Worm (Caenorhabditis elegans) whole organism, L4 larva: ENCODE data around the gene atg-13.

Experiments
- F10B5.3 ChIP-seq: sonication (generic microtip); optimal IDR thresholded peaks from 2 replicates; lab custom pipeline; 2016; ENCODE audit warnings: mild to moderate bottlenecking, missing genetic modification characterization, missing compliant biosample characterization
- F49E8.2 ChIP-seq: sonication (generic microtip); optimal IDR thresholded peaks from 2 replicates; lab custom pipeline; 2016; ENCODE audit warnings: missing compliant biosample characterization, mild to moderate bottlenecking, missing genetic modification characterization, borderline replicate concordance
- T26A8.4 ChIP-seq: fragments of 200-800 bp; sonication (Bioruptor generic); IDR thresholded peaks from 2 replicates; pipeline ENCODE4 v1.3.6; 2022; ENCODE audit warnings: missing genetic modification characterization, missing compliant biosample characterization
- Y105C5A.15 ChIP-seq: fragments of 200-800 bp; sonication (Bioruptor generic); IDR thresholded peaks from 2 replicates; pipeline ENCODE4 v1.3.6; 2022; ENCODE audit warnings: missing genetic modification characterization, missing compliant biosample characterization
- Y5F2A.4 ChIP-seq: fragments of 200-800 bp; sonication (Bioruptor generic); optimal IDR thresholded peaks from 2 replicates; lab custom pipeline; 2018; ENCODE audit warnings: mild to moderate bottlenecking, missing genetic modification characterization, missing compliant biosample characterization
- ZK337.2 ChIP-seq: fragments of 200-800 bp; sonication (Bioruptor generic); IDR thresholded peaks from 2 replicates; pipeline ENCODE4 v1.3.6; 2022; ENCODE audit warnings: missing genetic modification reagents, missing genetic modification characterization, missing compliant biosample characterization
- aly-2 ChIP-seq: sonication (generic microtip); optimal IDR thresholded peaks from 2 replicates; lab custom pipeline; 2018; ENCODE audit warnings: missing biosample characterization, missing genetic modification characterization
- ama-1 ChIP-seq: fragments of 150-350 bp; optimal IDR thresholded peaks from 2 replicates; lab custom pipeline; 2014; ENCODE audit warnings: inconsistent platforms, mixed read lengths
- attf-4 ChIP-seq: sonication (generic microtip); optimal IDR thresholded peaks from 3 replicates; lab custom pipeline; 2017; ENCODE audit warnings: missing biosample characterization, missing genetic modification characterization
- ceh-20 ChIP-seq: fragments of 200-800 bp; sonication (Bioruptor generic); IDR thresholded peaks from 2 replicates; pipeline ENCODE4 v1.3.6; 2022; ENCODE audit warnings: missing genetic modification reagents, missing genetic modification characterization, missing compliant biosample characterization
- ceh-32 ChIP-seq: sonication (generic microtip); optimal IDR thresholded peaks from 2 replicates; lab custom pipeline; 2016; ENCODE audit warnings: mild to moderate bottlenecking, missing genetic modification characterization, missing compliant biosample characterization; ENCODE audit not compliant: poor library complexity
- ceh-62 ChIP-seq: sonication (generic microtip); optimal IDR thresholded peaks from 2 replicates; lab custom pipeline; 2017; ENCODE audit warnings: missing biosample characterization, missing genetic modification characterization
- ctbp-1 ChIP-seq: fragments of 200-800 bp; sonication (Bioruptor generic); IDR thresholded peaks from 2 replicates; pipeline ENCODE4 v1.3.6; 2022; ENCODE audit warnings: missing genetic modification reagents, missing genetic modification characterization, missing compliant biosample characterization
- daf-16 ChIP-seq, 3 experiments: sonication (generic microtip); optimal IDR thresholded peaks; 2 replicates each; lab custom pipeline; 2016 to 2017; ENCODE audit warnings: missing genetic modification characterization in 3 of 3, missing genetic modification reagents in 3 of 3, mild to moderate bottlenecking in 2 of 3, missing compliant biosample characterization in 2 of 3, missing biosample characterization in 1 of 3, moderate library complexity in 1 of 3
- dmd-6 ChIP-seq: fragments of 200-800 bp; sonication (Bioruptor generic); IDR thresholded peaks from 2 replicates; pipeline ENCODE4 v1.3.6; 2022; ENCODE audit warnings: missing genetic modification reagents, missing genetic modification characterization, missing compliant biosample characterization
- dmd-8 ChIP-seq: fragments of 200-800 bp; sonication (Bioruptor generic); IDR thresholded peaks from 2 replicates; pipeline ENCODE4 v1.3.6; 2022; ENCODE audit warnings: missing genetic modification characterization, missing compliant biosample characterization
- dve-1 ChIP-seq: sonication (generic microtip); optimal IDR thresholded peaks from 2 replicates; lab custom pipeline; 2017; ENCODE audit warnings: antibody characterized with exemption, mild to moderate bottlenecking, missing genetic modification characterization, missing compliant biosample characterization; ENCODE audit not compliant: insufficient read depth
- egl-43 ChIP-seq: fragments of 200-800 bp; sonication (Bioruptor generic); IDR thresholded peaks from 2 replicates; pipeline ENCODE4 v1.3.6; 2022; ENCODE audit warnings: missing genetic modification reagents, missing genetic modification characterization, missing compliant biosample characterization
- fos-1 ChIP-seq: fragments of 150-350 bp; optimal IDR thresholded peaks from 2 replicates; lab custom pipeline; 2014; ENCODE audit warnings: missing biosample characterization, missing genetic modification characterization
- lim-7 ChIP-seq: fragments of 200-800 bp; sonication (Bioruptor generic); IDR thresholded peaks from 2 replicates; pipeline ENCODE4 v1.3.6; 2022; ENCODE audit warnings: missing genetic modification characterization, missing compliant biosample characterization
- lsy-2 ChIP-seq, 2 experiments: fragments of 150-350 bp in 1 of 2; sonication (generic microtip) in 1 of 2; optimal IDR thresholded peaks; 2 replicates each; lab custom pipeline; 2014 to 2017; ENCODE audit warnings: missing biosample characterization in 2 of 2, missing genetic modification characterization in 2 of 2
- madf-9 ChIP-seq: fragments of 200-800 bp; sonication (Bioruptor generic); conservative IDR thresholded peaks from 2 replicates; pipeline ENCODE4 v1.3.6; 2022; ENCODE audit warnings: missing genetic modification reagents, missing genetic modification characterization, missing compliant biosample characterization
- mdt-29 ChIP-seq: fragments of 200-800 bp; sonication (Bioruptor generic); IDR thresholded peaks from 2 replicates; pipeline ENCODE4 v1.3.6; 2022; ENCODE audit warnings: missing genetic modification reagents, missing genetic modification characterization, missing compliant biosample characterization
- mxl-3 ChIP-seq: fragments of 200-800 bp; sonication (Bioruptor generic); optimal IDR thresholded peaks from 2 replicates; lab custom pipeline; 2018; ENCODE audit warnings: mild to moderate bottlenecking, missing genetic modification characterization, missing compliant biosample characterization
- nhr-102 ChIP-seq: sonication (generic microtip); optimal IDR thresholded peaks from 2 replicates; lab custom pipeline; 2016; ENCODE audit warnings: mild to moderate bottlenecking, missing genetic modification characterization, moderate library complexity, missing compliant biosample characterization
- nhr-11 ChIP-seq: fragments of 150-350 bp; optimal IDR thresholded peaks from 2 replicates; lab custom pipeline; 2014; ENCODE audit warnings: missing biosample characterization, missing genetic modification characterization
- nhr-111 ChIP-seq: fragments of 200-800 bp; sonication (Bioruptor generic); optimal IDR thresholded peaks from 2 replicates; lab custom pipeline; 2018; ENCODE audit warnings: mild to moderate bottlenecking, missing genetic modification characterization, missing compliant biosample characterization
- nhr-237 ChIP-seq: sonication (generic microtip); optimal IDR thresholded peaks from 2 replicates; lab custom pipeline; 2017; ENCODE audit warnings: missing biosample characterization, missing genetic modification characterization
- nhr-25 ChIP-seq: sonication (generic microtip); optimal IDR thresholded peaks from 2 replicates; lab custom pipeline; 2017; ENCODE audit warnings: missing genetic modification characterization, mild to moderate bottlenecking, missing compliant biosample characterization, antibody characterized with exemption, moderate library complexity, borderline replicate concordance; ENCODE audit not compliant: insufficient read depth
- nhr-28 ChIP-seq: fragments of 150-350 bp; optimal IDR thresholded peaks from 2 replicates; lab custom pipeline; 2014; ENCODE audit warnings: missing biosample characterization, missing genetic modification characterization
- pha-4 ChIP-seq, 2 experiments: fragments of 150-350 bp in 1 of 2; fragments of 200-800 bp in 1 of 2; sonication (Bioruptor generic) in 1 of 2; IDR thresholded peaks in 1 of 2; optimal IDR thresholded peaks in 1 of 2; 2 replicates each; pipeline versions ENCODE4 v1.3.6 to Lab custom; 2014 to 2022; ENCODE audit warnings: missing genetic modification characterization in 2 of 2, missing genetic modification reagents in 2 of 2, missing biosample characterization in 1 of 2, missing compliant biosample characterization in 1 of 2
- set-16 ChIP-seq: fragments of 200-800 bp; sonication (Bioruptor generic); IDR thresholded peaks from 2 replicates; pipeline ENCODE4 v1.3.6; 2022; ENCODE audit warnings: missing genetic modification reagents, missing genetic modification characterization, missing compliant biosample characterization
- skn-1 ChIP-seq: fragments of 150-350 bp; optimal IDR thresholded peaks from 2 replicates; lab custom pipeline; 2014; ENCODE audit warnings: missing biosample characterization, missing genetic modification characterization
- snpc-4 ChIP-seq: fragments of 150-350 bp; optimal IDR thresholded peaks from 2 replicates; lab custom pipeline; 2014; ENCODE audit warnings: missing biosample characterization, missing genetic modification characterization
- spr-3 ChIP-seq: fragments of 200-800 bp; sonication (Bioruptor generic); optimal IDR thresholded peaks from 2 replicates; lab custom pipeline; 2018; ENCODE audit warnings: mild to moderate bottlenecking, missing genetic modification characterization, missing compliant biosample characterization
- tag-97 ChIP-seq: fragments of 200-800 bp; sonication (Bioruptor generic); IDR thresholded peaks from 2 replicates; pipeline ENCODE4 v1.3.6; 2022; ENCODE audit warnings: missing genetic modification characterization, missing compliant biosample characterization
- tra-1 ChIP-seq: fragments of 200-800 bp; sonication (Bioruptor generic); IDR thresholded peaks from 2 replicates; pipeline ENCODE4 v1.3.6; 2022; ENCODE audit warnings: missing genetic modification reagents, missing genetic modification characterization, missing compliant biosample characterization
- unc-62 ChIP-seq, 3 experiments: fragments of 150-350 bp in 1 of 3; sonication (generic microtip); optimal IDR thresholded peaks in 2 of 3; peaks in 1 of 3; 1 replicate in 1 of 3; 2 replicates in 2 of 3; lab custom pipeline; 2014 to 2017; ENCODE audit warnings: missing biosample characterization in 3 of 3, missing genetic modification characterization in 3 of 3, missing genetic modification reagents in 3 of 3, missing genotype in 1 of 3
- vab-7 ChIP-seq: fragments of 200-800 bp; sonication (Bioruptor generic); IDR thresholded peaks from 2 replicates; pipeline ENCODE4 v1.3.6; 2022; ENCODE audit warnings: missing genetic modification reagents, missing genetic modification characterization, missing compliant biosample characterization
- zfp-2 ChIP-seq: sonication (generic microtip); optimal IDR thresholded peaks from 2 replicates; lab custom pipeline; 2016; ENCODE audit warnings: mild to moderate bottlenecking, missing genetic modification characterization, missing compliant biosample characterization
- zip-11 ChIP-seq: fragments of 200-800 bp; sonication (Bioruptor generic); IDR thresholded peaks from 2 replicates; pipeline ENCODE4 v1.3.6; 2022; ENCODE audit warnings: missing genetic modification characterization, missing compliant biosample characterization

atg-13 gene

DNA sequence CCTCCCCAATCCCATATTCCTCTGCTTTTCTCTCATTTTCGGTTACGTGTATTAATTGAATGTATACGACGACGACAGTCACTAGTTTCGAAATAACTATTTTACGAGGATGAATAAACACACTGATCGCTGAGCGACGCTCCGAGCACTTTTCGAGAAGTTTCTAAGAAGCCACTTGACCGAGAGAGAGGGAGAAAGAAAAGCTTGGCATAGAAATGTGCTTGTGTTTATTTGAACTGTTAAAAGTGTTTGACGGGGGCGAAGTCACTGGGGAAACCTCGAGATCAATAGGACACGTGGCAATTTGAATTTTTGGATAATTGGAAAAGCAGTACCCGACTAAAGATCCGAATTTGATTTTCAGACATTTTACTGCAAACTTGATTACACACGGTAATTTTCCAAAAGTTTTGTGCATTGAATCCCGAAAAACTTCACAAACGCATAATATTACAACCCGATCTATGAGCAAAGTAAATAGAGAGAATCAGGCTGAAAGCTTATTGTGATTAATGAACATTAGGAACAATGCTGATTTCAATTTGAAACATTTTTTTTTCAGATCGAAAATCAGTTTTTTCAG, 21.4 kb downstream of the atg-13 start (continued):
- TF ChIP-seq ZK337.2 (GFP tag; lab: Robert Waterston, UW) = no peak
- TF ChIP-seq nhr-102 (tag; lab: Kevin White, UChicago) = peak; percentile 4
- TF ChIP-seq zip-11 (GFP tag; lab: Robert Waterston, UW) = no peak
- TF ChIP-seq pha-4 (GFP tag; IDR thresholded peaks at IDR 0.05; lab: Robert Waterston, UW) = peak; percentile 51; the same call in 1 of the 2 replicates
- TF ChIP-seq pha-4 (tag; optimal IDR thresholded peaks at IDR 0.05; lab: Kevin White, UChicago) = peak; percentile 78
- no peak for TF ChIP-seq nhr-11 (tag; lab: Kevin White, UChicago)
- TF ChIP-seq nhr-111 (GFP tag; lab: Kevin White, UChicago) = no peak
- no peak for TF ChIP-seq mdt-29
- peak in 1 of 2 experiments; percentile 86 for TF ChIP-seq unc-62 (GFP tag; optimal IDR thresholded peaks at IDR 0.05 in 1 of 2; lab: Kevin White, UChicago)
- TF ChIP-seq unc-62 (tag; optimal IDR thresholded peaks at IDR 0.05; lab: Kevin White, UChicago) = no peak

DNA sequence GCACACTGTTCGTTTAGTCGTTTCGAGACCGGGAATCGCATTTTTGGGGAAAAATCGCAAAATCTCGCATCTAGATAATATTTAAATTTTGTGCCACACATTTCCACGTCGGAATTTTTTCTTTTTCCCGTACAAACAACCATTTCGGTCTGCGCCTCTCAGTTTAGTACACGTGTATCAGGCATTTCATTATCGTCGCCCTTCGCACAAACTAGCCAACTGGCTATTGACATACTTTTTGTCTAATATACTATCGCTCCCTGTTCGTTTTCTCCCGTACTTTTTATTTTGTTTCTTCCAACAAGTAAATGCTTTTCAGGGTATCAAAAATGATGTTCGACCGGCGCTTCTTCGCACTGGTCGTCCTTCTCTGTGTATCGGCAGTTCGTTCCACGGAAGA, 24.6 kb downstream of the atg-13 start, which contains the start of gene C14B9.2:
Gene C14B9.2 (plus strand): TSS at position 320 of the 400 bp plus-strand sequence.
- TF ChIP-seq F49E8.2 (tag; lab: Kevin White, UChicago) (no peak), lsy-2 (tag; optimal IDR thresholded peaks at IDR 0.05; lab: Kevin White, UChicago) (peak in 1 of 2 experiments; percentile 16), nhr-11 (tag; lab: Kevin White, UChicago) (no peak), mxl-3 (GFP tag; lab: Kevin White, UChicago) (peak; percentile 75), nhr-25 (no peak), snpc-4 (tag; lab: Kevin White, UChicago) (no peak), Y105C5A.15 (GFP tag; lab: Robert Waterston, UW) (no peak), tra-1 (GFP tag; lab: Robert Waterston, UW) (no peak), tag-97 (GFP tag; lab: Robert Waterston, UW) (no peak), dmd-8 (GFP tag; lab: Robert Waterston, UW) (no peak), nhr-28 (tag; lab: Kevin White, UChicago) (peak; percentile 54), lim-7 (GFP tag; lab: Robert Waterston, UW) (no peak), dmd-6 (no peak), daf-16 (GFP tag; optimal IDR thresholded peaks at IDR 0.05; lab: Kevin White, UChicago) (no peak), daf-16 (tag; optimal IDR thresholded peaks at IDR 0.05; lab: Kevin White, UChicago) (peak; percentile 78), zfp-2 (no peak), spr-3 (GFP tag; lab: Kevin White, UChicago) (no peak), attf-4 (tag; lab: Kevin White, UChicago) (no peak), nhr-237 (no peak), dve-1 (tag; lab: Kevin White, UChicago) (no peak), mdt-29 (no peak), set-16 (GFP tag; lab: Robert Waterston, UW) (no peak), Y5F2A.4 (GFP tag; lab: Kevin White, UChicago) (no peak), fos-1 (tag; lab: Kevin White, UChicago) (no peak), ceh-32 (tag; lab: Kevin White, UChicago) (no peak), T26A8.4 (GFP tag; lab: Robert Waterston, UW) (no peak), vab-7 (GFP tag; lab: Robert Waterston, UW) (no peak), ceh-20 (no peak), skn-1 (tag; lab: Kevin White, UChicago) (no peak), madf-9 (GFP tag; lab: Robert Waterston, UW) (no peak), ceh-62 (tag; lab: Kevin White, UChicago) (no peak), ctbp-1 (no peak), ama-1 (lab: Kevin White, UChicago) (no peak), egl-43 (GFP tag; lab: Robert Waterston, UW) (no peak), F10B5.3 (no peak), aly-2 (tag; lab: Kevin White, UChicago) (no peak)
